Worm (Caenorhabditis elegans) whole organism, mixed stage, embryonic: ENCODE data around the gene Y51H4A.937.
"Not testable (repeated sequence)": the region's sequence is repeated elsewhere in the genome, so short reads cannot be mapped to it uniquely, and the experiment has no call there.

Experiments
- lin-13 ChIP-seq: fragments of 150-350 bp; optimal IDR thresholded peaks from 2 replicates; lab custom pipeline; 2014; ENCODE audit warnings: missing biosample characterization, missing genetic modification characterization
- mep-1 ChIP-seq: fragments of 150-350 bp; optimal IDR thresholded peaks from 2 replicates; lab custom pipeline; 2017; ENCODE audit warnings: missing biosample characterization, missing genetic modification reagents, missing genetic modification characterization, inconsistent platforms
- nhr-237 ChIP-seq: fragments of 150-350 bp; optimal IDR thresholded peaks from 2 replicates; lab custom pipeline; 2014; ENCODE audit warnings: missing biosample characterization, missing genetic modification characterization
- snpc-4 ChIP-seq: fragments of 150-350 bp; optimal IDR thresholded peaks from 2 replicates; lab custom pipeline; 2014; ENCODE audit warnings: missing biosample characterization, missing genetic modification characterization
- unc-39 ChIP-seq: fragments of 150-350 bp; optimal IDR thresholded peaks from 2 replicates; lab custom pipeline; 2014; ENCODE audit warnings: missing biosample characterization, missing genetic modification characterization

DNA sequence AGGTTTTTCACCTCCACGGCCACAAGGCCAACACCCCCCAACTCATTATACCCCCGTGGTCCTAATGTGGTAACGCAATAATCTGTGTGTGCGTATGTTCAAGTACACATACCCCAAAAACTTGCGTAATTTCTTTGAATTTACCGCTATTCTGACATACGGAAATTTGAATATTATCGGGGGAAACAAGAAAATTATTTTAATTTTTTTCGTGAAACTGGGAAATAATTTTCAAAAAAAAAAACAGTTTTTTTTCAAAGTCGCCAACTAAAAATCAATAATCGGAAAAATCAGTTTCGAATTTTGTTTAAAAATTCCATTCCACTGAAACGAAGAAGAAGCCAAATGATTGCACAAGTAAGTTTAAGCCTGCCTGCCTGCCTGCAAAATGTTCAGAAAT is 47.6 kb upstream of the Y51H4A.937 start, which contains the start of gene Y51H4A.938:
- TF ChIP-seq snpc-4 (tag; lab: Kevin White, UChicago); unc-39 (tag; lab: Kevin White, UChicago); nhr-237; mep-1; lin-13 (tag; lab: Kevin White, UChicago): not testable (repeated sequence)
